Worm (Caenorhabditis elegans) whole organism, L4 larva: ENCODE measurements around the gene ZC8.6.

Experiments
- F26F4.8 ChIP-seq: fragments of 200-800 bp; sonication (Bioruptor generic); conservative IDR thresholded peaks from 2 replicates; pipeline ENCODE4 v1.3.6; 2022; ENCODE audit warnings: missing genetic modification characterization, missing compliant biosample characterization
- F37D6.2 ChIP-seq: sonication (generic microtip); optimal IDR thresholded peaks from 2 replicates; lab custom pipeline; 2016; ENCODE audit warnings: mild to moderate bottlenecking, missing genetic modification characterization, missing compliant biosample characterization
- R02D3.7 ChIP-seq: fragments of 150-350 bp; sonication (generic microtip); optimal IDR thresholded peaks from 3 replicates; lab custom pipeline; 2014; ENCODE audit warnings: missing biosample characterization, missing genetic modification characterization
- T26A8.4 ChIP-seq: fragments of 200-800 bp; sonication (Bioruptor generic); IDR thresholded peaks from 2 replicates; pipeline ENCODE4 v1.3.6; 2022; ENCODE audit warnings: missing genetic modification characterization, missing compliant biosample characterization
- Y48G9A.11 ChIP-seq: fragments of 200-800 bp; sonication (Bioruptor generic); IDR thresholded peaks from 2 replicates; pipeline ENCODE4 v1.3.6; 2022; ENCODE audit warnings: missing genetic modification reagents, missing genetic modification characterization, missing compliant biosample characterization
- ama-1 ChIP-seq: fragments of 150-350 bp; optimal IDR thresholded peaks from 2 replicates; lab custom pipeline; 2014; ENCODE audit warnings: inconsistent platforms, mixed read lengths
- ceh-82 ChIP-seq: sonication (generic microtip); optimal IDR thresholded peaks from 2 replicates; lab custom pipeline; 2017; ENCODE audit warnings: missing biosample characterization, missing genetic modification characterization
- daf-16 ChIP-seq, 3 experiments: sonication (generic microtip); optimal IDR thresholded peaks; 2 replicates each; lab custom pipeline; 2016 to 2017; ENCODE audit warnings: missing genetic modification characterization in 3 of 3, missing genetic modification reagents in 3 of 3, mild to moderate bottlenecking in 2 of 3, missing compliant biosample characterization in 2 of 3, missing biosample characterization in 1 of 3, moderate library complexity in 1 of 3
- dmd-6 ChIP-seq: fragments of 200-800 bp; sonication (Bioruptor generic); IDR thresholded peaks from 2 replicates; pipeline ENCODE4 v1.3.6; 2022; ENCODE audit warnings: missing genetic modification reagents, missing genetic modification characterization, missing compliant biosample characterization
- duxl-1 ChIP-seq: sonication (generic microtip); optimal IDR thresholded peaks from 2 replicates; lab custom pipeline; 2016; ENCODE audit warnings: mild to moderate bottlenecking, missing genetic modification characterization, moderate library complexity, missing compliant biosample characterization; ENCODE audit not compliant: poor library complexity
- dve-1 ChIP-seq: sonication (generic microtip); optimal IDR thresholded peaks from 2 replicates; lab custom pipeline; 2017; ENCODE audit warnings: antibody characterized with exemption, mild to moderate bottlenecking, missing genetic modification characterization, missing compliant biosample characterization; ENCODE audit not compliant: insufficient read depth
- fos-1 ChIP-seq: fragments of 150-350 bp; optimal IDR thresholded peaks from 2 replicates; lab custom pipeline; 2014; ENCODE audit warnings: missing biosample characterization, missing genetic modification characterization
- gei-8 ChIP-seq: fragments of 200-800 bp; sonication (Bioruptor generic); optimal IDR thresholded peaks from 2 replicates; lab custom pipeline; 2018; ENCODE audit warnings: mild to moderate bottlenecking, missing genetic modification characterization, missing compliant biosample characterization
- hif-1 ChIP-seq, 2 experiments: sonication (generic microtip); optimal IDR thresholded peaks; 2 replicates each; lab custom pipeline; 2016 to 2017; ENCODE audit warnings: missing compliant biosample characterization in 2 of 2, missing genetic modification characterization in 2 of 2, missing genetic modification reagents in 2 of 2, missing genotype in 2 of 2, mild to moderate bottlenecking in 1 of 2
- hlh-11 ChIP-seq: fragments of 200-800 bp; sonication (Bioruptor generic); optimal IDR thresholded peaks from 2 replicates; lab custom pipeline; 2018; ENCODE audit warnings: mild to moderate bottlenecking, missing genetic modification characterization, missing compliant biosample characterization
- jun-1 ChIP-seq: fragments of 150-350 bp; optimal IDR thresholded peaks from 2 replicates; lab custom pipeline; 2014; ENCODE audit warnings: missing biosample characterization, missing genetic modification reagents, missing genetic modification characterization
- lim-7 ChIP-seq: fragments of 200-800 bp; sonication (Bioruptor generic); IDR thresholded peaks from 2 replicates; pipeline ENCODE4 v1.3.6; 2022; ENCODE audit warnings: missing genetic modification characterization, missing compliant biosample characterization
- lir-3 ChIP-seq: sonication (generic microtip); optimal IDR thresholded peaks from 2 replicates; lab custom pipeline; 2016; ENCODE audit warnings: mild to moderate bottlenecking, missing genetic modification characterization, missing compliant biosample characterization
- madf-5 ChIP-seq, 2 experiments: fragments of 200-800 bp; sonication (Bioruptor generic); IDR thresholded peaks; 2 replicates each; pipeline ENCODE4 v1.3.6; 2022; ENCODE audit warnings: missing compliant biosample characterization in 2 of 2, missing genetic modification characterization in 2 of 2
- mdt-29 ChIP-seq: fragments of 200-800 bp; sonication (Bioruptor generic); IDR thresholded peaks from 2 replicates; pipeline ENCODE4 v1.3.6; 2022; ENCODE audit warnings: missing genetic modification reagents, missing genetic modification characterization, missing compliant biosample characterization
- mxl-3 ChIP-seq: fragments of 200-800 bp; sonication (Bioruptor generic); optimal IDR thresholded peaks from 2 replicates; lab custom pipeline; 2018; ENCODE audit warnings: mild to moderate bottlenecking, missing genetic modification characterization, missing compliant biosample characterization
- nhr-102 ChIP-seq: sonication (generic microtip); optimal IDR thresholded peaks from 2 replicates; lab custom pipeline; 2016; ENCODE audit warnings: mild to moderate bottlenecking, missing genetic modification characterization, moderate library complexity, missing compliant biosample characterization
- nhr-11 ChIP-seq: fragments of 150-350 bp; optimal IDR thresholded peaks from 2 replicates; lab custom pipeline; 2014; ENCODE audit warnings: missing biosample characterization, missing genetic modification characterization
- nhr-111 ChIP-seq: fragments of 200-800 bp; sonication (Bioruptor generic); optimal IDR thresholded peaks from 2 replicates; lab custom pipeline; 2018; ENCODE audit warnings: mild to moderate bottlenecking, missing genetic modification characterization, missing compliant biosample characterization
- nhr-237 ChIP-seq: sonication (generic microtip); optimal IDR thresholded peaks from 2 replicates; lab custom pipeline; 2017; ENCODE audit warnings: missing biosample characterization, missing genetic modification characterization
- nhr-28 ChIP-seq: fragments of 150-350 bp; optimal IDR thresholded peaks from 2 replicates; lab custom pipeline; 2014; ENCODE audit warnings: missing biosample characterization, missing genetic modification characterization
- nhr-48 ChIP-seq: sonication (generic microtip); optimal IDR thresholded peaks from 2 replicates; lab custom pipeline; 2016; ENCODE audit warnings: mild to moderate bottlenecking, missing genetic modification characterization, missing compliant biosample characterization
- nhr-76 ChIP-seq: fragments of 150-350 bp; optimal IDR thresholded peaks from 2 replicates; lab custom pipeline; 2014; ENCODE audit warnings: missing biosample characterization, missing genetic modification characterization
- pha-4 ChIP-seq, 2 experiments: fragments of 150-350 bp in 1 of 2; fragments of 200-800 bp in 1 of 2; sonication (Bioruptor generic) in 1 of 2; IDR thresholded peaks in 1 of 2; optimal IDR thresholded peaks in 1 of 2; 2 replicates each; pipeline versions ENCODE4 v1.3.6 to Lab custom; 2014 to 2022; ENCODE audit warnings: missing genetic modification characterization in 2 of 2, missing genetic modification reagents in 2 of 2, missing biosample characterization in 1 of 2, missing compliant biosample characterization in 1 of 2
- pqm-1 ChIP-seq: sonication (generic microtip); optimal IDR thresholded peaks from 2 replicates; lab custom pipeline; 2017; ENCODE audit warnings: missing biosample characterization, missing genetic modification characterization
- saeg-2 ChIP-seq: fragments of 200-800 bp; sonication (Bioruptor generic); IDR thresholded peaks from 2 replicates; pipeline ENCODE4 v1.3.6; 2022; ENCODE audit warnings: missing genetic modification reagents, missing genetic modification characterization, missing compliant biosample characterization
- sdz-12 ChIP-seq: fragments of 200-800 bp; sonication (Bioruptor generic); optimal IDR thresholded peaks from 2 replicates; lab custom pipeline; 2018; ENCODE audit warnings: mild to moderate bottlenecking, missing genetic modification characterization, missing compliant biosample characterization
- zfp-2 ChIP-seq: sonication (generic microtip); optimal IDR thresholded peaks from 2 replicates; lab custom pipeline; 2016; ENCODE audit warnings: mild to moderate bottlenecking, missing genetic modification characterization, missing compliant biosample characterization
- zip-2 ChIP-seq: fragments of 150-350 bp; optimal IDR thresholded peaks from 2 replicates; lab custom pipeline; 2014; ENCODE audit warnings: missing biosample characterization, missing genetic modification characterization

ZC8.6 gene

DNA sequence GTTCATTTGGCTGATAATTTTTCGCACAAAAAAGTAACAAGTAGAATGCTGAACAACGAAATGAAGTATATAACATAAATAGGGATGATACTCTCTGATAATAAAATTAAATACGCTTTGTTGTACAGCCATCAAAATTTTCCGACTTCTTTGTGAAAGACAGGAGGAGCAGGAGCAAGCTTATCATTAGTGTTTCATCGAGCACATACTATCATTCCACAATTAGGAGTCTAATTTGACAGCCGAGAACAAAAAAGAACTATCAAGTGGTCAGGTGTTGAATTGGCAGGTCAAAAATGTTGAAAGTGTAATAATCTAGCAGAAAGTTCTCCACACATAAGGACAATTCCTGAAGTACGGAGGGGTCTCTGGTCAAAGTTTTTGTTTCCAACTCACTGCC, 69.3 kb downstream of the ZC8.6 start:
- TF ChIP-seq mdt-29 (GFP tag; lab: Robert Waterston, UW) (no peak), nhr-28 (tag; lab: Kevin White, UChicago) (peak; percentile 10), Y48G9A.11 (GFP tag; lab: Robert Waterston, UW) (no peak), sdz-12 (GFP tag; lab: Kevin White, UChicago) (no peak), dve-1 (tag; lab: Kevin White, UChicago) (peak; percentile 42), nhr-102 (tag; lab: Kevin White, UChicago) (no peak), nhr-76 (tag; lab: Kevin White, UChicago) (no peak), pha-4 (GFP tag; IDR thresholded peaks at IDR 0.05; lab: Robert Waterston, UW) (no peak), pha-4 (tag; optimal IDR thresholded peaks at IDR 0.05; lab: Kevin White, UChicago) (no peak), nhr-237 (tag; lab: Kevin White, UChicago) (no peak), R02D3.7 (tag; lab: Kevin White, UChicago) (no peak), zfp-2 (tag; lab: Kevin White, UChicago) (no peak), gei-8 (GFP tag; lab: Kevin White, UChicago) (no peak), F37D6.2 (tag; lab: Kevin White, UChicago) (no peak), T26A8.4 (GFP tag; lab: Robert Waterston, UW) (no peak), zip-2 (tag; lab: Kevin White, UChicago) (no peak), fos-1 (tag; lab: Kevin White, UChicago) (no peak), pqm-1 (tag; lab: Kevin White, UChicago) (peak; percentile 76), lir-3 (tag; lab: Kevin White, UChicago) (no peak), saeg-2 (GFP tag; lab: Robert Waterston, UW) (no peak), hif-1 (tag; optimal IDR thresholded peaks at IDR 0.05; lab: Kevin White, UChicago) (no peak), ama-1 (no peak), hlh-11 (peak; percentile 57), mxl-3 (no peak), madf-5 (GFP tag; IDR thresholded peaks at IDR 0.05; lab: Robert Waterston, UW) (no peak), lim-7 (GFP tag; lab: Robert Waterston, UW) (no peak), nhr-111 (GFP tag; lab: Kevin White, UChicago) (no peak), ceh-82 (tag; lab: Kevin White, UChicago) (no peak), nhr-11 (tag; lab: Kevin White, UChicago) (no peak), duxl-1 (tag; lab: Kevin White, UChicago) (no peak), jun-1 (tag; lab: Kevin White, UChicago) (no peak), daf-16 (GFP tag; optimal IDR thresholded peaks at IDR 0.05; lab: Kevin White, UChicago) (no peak), daf-16 (tag; optimal IDR thresholded peaks at IDR 0.05; lab: Kevin White, UChicago) (peak; percentile 63), dmd-6 (GFP tag; lab: Robert Waterston, UW) (peak; percentile 61), F26F4.8 (GFP tag; lab: Robert Waterston, UW) (no peak), nhr-48 (tag; lab: Kevin White, UChicago) (no peak)
